Worm (Caenorhabditis elegans) whole organism, L1 larva: ENCODE measurements around the gene Y53F4B.51.

Source experiments
- F16B12.6 ChIP-seq: fragments of 150-350 bp; optimal IDR thresholded peaks from 2 replicates; lab custom pipeline; 2014; ENCODE audit warnings: missing biosample characterization, missing genetic modification characterization
- Y116A8C.19 ChIP-seq: sonication (generic microtip); optimal IDR thresholded peaks from 2 replicates; lab custom pipeline; 2016; ENCODE audit warnings: missing compliant biosample characterization, missing genetic modification characterization, borderline replicate concordance
- aha-1 ChIP-seq: fragments of 150-350 bp; optimal IDR thresholded peaks from 2 replicates; lab custom pipeline; 2014; ENCODE audit warnings: missing biosample characterization, missing genetic modification characterization
- aly-2 ChIP-seq: fragments of 150-350 bp; optimal IDR thresholded peaks from 2 replicates; lab custom pipeline; 2014; ENCODE audit warnings: missing biosample characterization, missing genetic modification characterization
- ama-1 ChIP-seq: fragments of 150-350 bp; optimal IDR thresholded peaks from 2 replicates; lab custom pipeline; 2014
- ceh-8 ChIP-seq: fragments of 200-800 bp; sonication (Bioruptor generic); optimal IDR thresholded peaks from 2 replicates; lab custom pipeline; 2018; ENCODE audit warnings: mild to moderate bottlenecking, missing genetic modification characterization, moderate library complexity, missing compliant biosample characterization
- ceh-88 ChIP-seq: fragments of 200-800 bp; sonication (Bioruptor generic); IDR thresholded peaks from 2 replicates; pipeline ENCODE4 v1.3.6; 2022; ENCODE audit warnings: missing genetic modification characterization, missing compliant biosample characterization
- ces-1 ChIP-seq: fragments of 150-350 bp; optimal IDR thresholded peaks from 2 replicates; lab custom pipeline; 2014; ENCODE audit warnings: missing biosample characterization, missing genetic modification reagents, missing genetic modification characterization
- dpl-1 ChIP-seq, 3 experiments: fragments of 150-350 bp in 2 of 3; sonication (generic microtip) in 1 of 3; optimal IDR thresholded peaks; 2 replicates each; lab custom pipeline; 2014 to 2017; ENCODE audit warnings: missing biosample characterization in 3 of 3, missing genetic modification characterization in 3 of 3, missing genetic modification reagents in 3 of 3
- dsc-1 ChIP-seq: sonication (generic microtip); optimal IDR thresholded peaks from 2 replicates; lab custom pipeline; 2016; ENCODE audit warnings: mild to moderate bottlenecking, missing genetic modification characterization, missing compliant biosample characterization
- efl-1 ChIP-seq, 4 experiments: fragments of 150-350 bp; optimal IDR thresholded peaks in 3 of 4; peaks in 1 of 4; 1 replicate in 1 of 4; 2 replicates in 3 of 4; lab custom pipeline; 2014; ENCODE audit warnings: missing biosample characterization in 2 of 4, missing genetic modification characterization in 2 of 4, missing genetic modification reagents in 2 of 4
- ets-5 ChIP-seq: fragments of 200-800 bp; sonication (Bioruptor generic); IDR thresholded peaks from 2 replicates; pipeline ENCODE4 v1.3.6; 2022; ENCODE audit warnings: missing genetic modification characterization, missing compliant biosample characterization
- fkh-10 ChIP-seq: sonication (generic microtip); optimal IDR thresholded peaks from 2 replicates; lab custom pipeline; 2017; ENCODE audit warnings: missing biosample characterization, missing genetic modification reagents, missing genetic modification characterization
- fkh-8 ChIP-seq: sonication (generic microtip); optimal IDR thresholded peaks from 2 replicates; lab custom pipeline; 2016; ENCODE audit warnings: mild to moderate bottlenecking, missing genetic modification characterization, missing compliant biosample characterization
- fos-1 ChIP-seq: fragments of 150-350 bp; optimal IDR thresholded peaks from 2 replicates; lab custom pipeline; 2014; ENCODE audit warnings: missing biosample characterization, missing genetic modification characterization
- grh-1 ChIP-seq: fragments of 200-800 bp; sonication (Bioruptor generic); IDR thresholded peaks from 2 replicates; pipeline ENCODE4 v1.3.6; 2022; ENCODE audit warnings: missing genetic modification reagents, missing genetic modification characterization, missing compliant biosample characterization
- hpl-2 ChIP-seq: fragments of 150-350 bp; optimal IDR thresholded peaks from 2 replicates; lab custom pipeline; 2014; ENCODE audit warnings: missing biosample characterization, missing genetic modification reagents, missing genetic modification characterization
- irx-1 ChIP-seq: sonication (generic microtip); optimal IDR thresholded peaks from 2 replicates; lab custom pipeline; 2016; ENCODE audit warnings: missing genetic modification characterization, missing compliant biosample characterization
- lin-14 ChIP-seq: fragments of 200-800 bp; sonication (Bioruptor generic); optimal IDR thresholded peaks from 2 replicates; lab custom pipeline; 2018; ENCODE audit warnings: mild to moderate bottlenecking, missing genetic modification characterization, moderate library complexity, missing compliant biosample characterization
- lin-35 ChIP-seq, 2 experiments: fragments of 150-350 bp; optimal IDR thresholded peaks; 2 replicates each; lab custom pipeline; 2014; ENCODE audit warnings: missing biosample characterization in 2 of 2, missing genetic modification characterization in 2 of 2, missing genetic modification reagents in 2 of 2
- lsy-2 ChIP-seq, 2 experiments: fragments of 150-350 bp; optimal IDR thresholded peaks; 2 replicates each; lab custom pipeline; 2014; ENCODE audit warnings: missing biosample characterization in 2 of 2, missing genetic modification characterization in 2 of 2
- mab-9 ChIP-seq: fragments of 200-800 bp; sonication (Bioruptor generic); IDR thresholded peaks from 2 replicates; pipeline ENCODE4 v1.3.6; 2022; ENCODE audit warnings: missing genetic modification reagents, missing genetic modification characterization, missing compliant biosample characterization
- mdl-1 ChIP-seq, 2 experiments: fragments of 150-350 bp; optimal IDR thresholded peaks; 2 replicates each; lab custom pipeline; 2014 to 2017; ENCODE audit warnings: missing biosample characterization in 2 of 2, missing genetic modification characterization in 2 of 2, inconsistent platforms in 1 of 2
- nhr-11 ChIP-seq: fragments of 150-350 bp; optimal IDR thresholded peaks from 2 replicates; lab custom pipeline; 2014; ENCODE audit warnings: missing biosample characterization, missing genetic modification characterization
- nhr-19 ChIP-seq: fragments of 200-800 bp; sonication (Bioruptor generic); conservative IDR thresholded peaks from 2 replicates; pipeline ENCODE4 v1.3.6; 2022; ENCODE audit warnings: missing genetic modification characterization, missing compliant biosample characterization
- nhr-237 ChIP-seq: fragments of 150-350 bp; optimal IDR thresholded peaks from 2 replicates; lab custom pipeline; 2014; ENCODE audit warnings: missing biosample characterization, missing genetic modification characterization
- nhr-71 ChIP-seq: sonication (generic microtip); optimal IDR thresholded peaks from 2 replicates; lab custom pipeline; 2016; ENCODE audit warnings: mild to moderate bottlenecking, missing genetic modification characterization, moderate library complexity, missing compliant biosample characterization
- nhr-77 ChIP-seq: fragments of 150-350 bp; optimal IDR thresholded peaks from 2 replicates; lab custom pipeline; 2014; ENCODE audit warnings: missing biosample characterization, missing genetic modification characterization
- pag-3 ChIP-seq: sonication (generic microtip); optimal IDR thresholded peaks from 2 replicates; lab custom pipeline; 2017; ENCODE audit warnings: missing genetic modification characterization, mild to moderate bottlenecking, missing compliant biosample characterization, antibody characterized with exemption, borderline replicate concordance; ENCODE audit not compliant: insufficient read depth
- skn-1 ChIP-seq: fragments of 150-350 bp; optimal IDR thresholded peaks from 2 replicates; lab custom pipeline; 2014; ENCODE audit warnings: missing biosample characterization, missing genetic modification characterization
- snpc-4 ChIP-seq: fragments of 150-350 bp; optimal IDR thresholded peaks from 2 replicates; lab custom pipeline; 2014; ENCODE audit warnings: missing biosample characterization, missing genetic modification characterization
- snu-23 ChIP-seq: sonication (generic microtip); optimal IDR thresholded peaks from 2 replicates; lab custom pipeline; 2016; ENCODE audit warnings: missing genetic modification characterization, missing compliant biosample characterization
- sox-4 ChIP-seq: sonication (generic microtip); optimal IDR thresholded peaks from 2 replicates; lab custom pipeline; 2016; ENCODE audit warnings: missing genetic modification characterization, missing compliant biosample characterization
- tbx-2 ChIP-seq: sonication (generic microtip); optimal IDR thresholded peaks from 2 replicates; lab custom pipeline; 2016; ENCODE audit warnings: missing genetic modification characterization, missing compliant biosample characterization
- tlp-1 ChIP-seq: fragments of 150-350 bp; optimal IDR thresholded peaks from 2 replicates; lab custom pipeline; 2014; ENCODE audit warnings: missing biosample characterization, missing genetic modification characterization
- unc-130 ChIP-seq: fragments of 150-350 bp; optimal IDR thresholded peaks from 2 replicates; lab custom pipeline; 2017; ENCODE audit warnings: missing biosample characterization, missing genetic modification characterization, inconsistent platforms
- unc-30 ChIP-seq: sonication (generic microtip); optimal IDR thresholded peaks from 2 replicates; lab custom pipeline; 2017; ENCODE audit warnings: missing biosample characterization, missing genetic modification characterization
- unc-86 ChIP-seq: sonication (generic microtip); optimal IDR thresholded peaks from 2 replicates; lab custom pipeline; 2016; ENCODE audit warnings: missing genetic modification characterization, missing compliant biosample characterization
- unc-98 ChIP-seq: fragments of 200-800 bp; sonication (Bioruptor generic); IDR thresholded peaks from 2 replicates; pipeline ENCODE4 v1.3.6; 2022; ENCODE audit warnings: missing genetic modification characterization, missing compliant biosample characterization
- xbp-1 ChIP-seq: sonication (generic microtip); optimal IDR thresholded peaks from 2 replicates; lab custom pipeline; 2016; ENCODE audit warnings: missing genetic modification characterization, missing compliant biosample characterization
- ztf-4 ChIP-seq: fragments of 150-350 bp; optimal IDR thresholded peaks from 2 replicates; lab custom pipeline; 2014; ENCODE audit warnings: missing biosample characterization, missing genetic modification characterization

The Y53F4B.51 gene

ce11 chrII:15025599-15026164 lies 11.4 kb upstream of the Y53F4B.51 start, which contains the start of gene cmtr-1 (continued):
- TF ChIP-seq nhr-77 (tag; lab: Kevin White, UChicago) (peak; percentile 99), unc-98 (peak; percentile 70), unc-130 (tag; lab: Kevin White, UChicago) (peak; percentile 93), lin-14 (GFP tag; lab: Kevin White, UChicago) (peak; percentile 97), hpl-2 (GFP tag; lab: Kevin White, UChicago) (peak; percentile 92), pag-3 (tag; lab: Kevin White, UChicago) (no peak), fkh-8 (tag; lab: Kevin White, UChicago) (peak; percentile 97), nhr-71 (tag; lab: Kevin White, UChicago) (peak; percentile 99), unc-30 (tag; lab: Kevin White, UChicago) (no peak), ets-5 (no peak)

DNA sequence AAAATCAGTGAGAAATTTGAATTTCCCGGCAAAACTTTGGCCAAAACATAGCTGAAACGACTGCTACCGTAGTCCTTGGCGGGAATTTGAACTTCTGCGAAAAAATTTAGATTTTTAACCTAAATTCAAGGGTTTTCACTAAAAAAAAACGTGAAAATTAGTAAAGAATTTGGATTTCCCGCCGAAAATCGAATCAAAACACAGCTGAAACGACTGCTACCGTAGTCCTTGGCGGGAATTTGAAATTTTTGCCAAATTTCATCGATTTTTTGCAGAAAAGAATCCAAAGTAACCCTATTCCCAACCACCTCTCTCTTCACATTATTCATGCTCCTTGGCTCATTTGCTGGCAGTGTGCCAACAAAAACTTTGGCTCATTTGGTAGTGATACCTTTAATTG lies 10.9 kb upstream of the Y53F4B.51 start:
- TF ChIP-seq lin-35 (GFP tag; optimal IDR thresholded peaks at IDR 0.05; lab: Kevin White, UChicago) (peak in 1 of 2 experiments; percentile 16), efl-1 (optimal IDR thresholded peaks at IDR 0.05; lab: Kevin White, UChicago) (peak; percentile 45 to 58), efl-1 (GFP tag; optimal IDR thresholded peaks at IDR 0.05 in 1 of 2; lab: Kevin White, UChicago) (peak; percentile 49 to 58), dpl-1 (GFP tag; optimal IDR thresholded peaks at IDR 0.05; lab: Kevin White, UChicago) (peak in 2 of 3 experiments; percentile 24 to 48), snu-23 (GFP tag; lab: Kevin White, UChicago) (no peak)
- TF ChIP-seq, all 84 proteins: peak for 3

- TF ChIP-seq nhr-19 (no peak), nhr-237 (tag; lab: Kevin White, UChicago) (no peak), fos-1 (no peak), sox-4 (tag; lab: Kevin White, UChicago) (no peak), unc-30 (tag; lab: Kevin White, UChicago) (no peak)
Measured at ce11 chrII:15018923-15019322, 4.7 kb upstream of the Y53F4B.51 start, which contains the start of gene Y53F4B.12. Gene Y53F4B.12, plus strand, starts transcription at chrII:15019223.

- no peak for TF ChIP-seq ceh-88
- no peak for TF ChIP-seq mdl-1 (tag; optimal IDR thresholded peaks at IDR 0.05; lab: Kevin White, UChicago)
- TF ChIP-seq grh-1, result no peak
- TF ChIP-seq aly-2, result no peak
- TF ChIP-seq efl-1 (optimal IDR thresholded peaks at IDR 0.05; lab: Kevin White, UChicago), result no peak
- peak in 1 of 2 experiments; percentile 53 for TF ChIP-seq efl-1 (GFP tag; optimal IDR thresholded peaks at IDR 0.05 in 1 of 2; lab: Kevin White, UChicago)
- peak; percentile 35 for TF ChIP-seq lin-14 (GFP tag; lab: Kevin White, UChicago)
- TF ChIP-seq xbp-1, result no peak
Measured at ce11 chrII:15015669-15016068, 1.4 kb upstream of the Y53F4B.51 start.

- TF ChIP-seq tbx-2 (tag; lab: Kevin White, UChicago), result peak; percentile 78
- peak; percentile 58 for TF ChIP-seq irx-1 (tag; lab: Kevin White, UChicago)
- TF ChIP-seq mdl-1 (tag; optimal IDR thresholded peaks at IDR 0.05; lab: Kevin White, UChicago), result peak in 1 of 2 experiments; percentile 70
- peak; percentile 50; the same call in 1 of the 2 replicates for TF ChIP-seq ceh-88
- TF ChIP-seq ets-5, result no peak
- TF ChIP-seq pag-3 (tag; lab: Kevin White, UChicago), result no peak
- peak; percentile 22 for TF ChIP-seq ceh-8 (GFP tag; lab: Kevin White, UChicago)
- no peak for TF ChIP-seq Y116A8C.19
- TF ChIP-seq aly-2, result peak; percentile 82
- no peak for TF ChIP-seq ces-1
- no peak for TF ChIP-seq aha-1 (tag; lab: Kevin White, UChicago)
- TF ChIP-seq snpc-4 (tag; lab: Kevin White, UChicago), result peak; percentile 88
- TF ChIP-seq mab-9, result peak; percentile 56; the same call in 1 of the 2 replicates
- peak; percentile 69 for TF ChIP-seq unc-86 (tag; lab: Kevin White, UChicago)
- TF ChIP-seq dsc-1 (tag; lab: Kevin White, UChicago), result peak; percentile 61
- peak; percentile 60 for TF ChIP-seq fkh-10
- TF ChIP-seq ama-1 (lab: Kevin White, UChicago), result no peak
- no peak for TF ChIP-seq unc-98
- TF ChIP-seq unc-30 (tag; lab: Kevin White, UChicago), result no peak
- peak; percentile 70 for TF ChIP-seq F16B12.6 (tag; lab: Kevin White, UChicago)
- TF ChIP-seq ztf-4, result no peak
- TF ChIP-seq skn-1 (tag; lab: Kevin White, UChicago), result peak; percentile 68
- no peak for TF ChIP-seq tlp-1 (tag; lab: Kevin White, UChicago)
- TF ChIP-seq hpl-2 (GFP tag; lab: Kevin White, UChicago), result no peak
- TF ChIP-seq nhr-11 (tag; lab: Kevin White, UChicago), result peak; percentile 16
- TF ChIP-seq lsy-2 (tag; optimal IDR thresholded peaks at IDR 0.05; lab: Kevin White, UChicago), result peak; percentile 81 to 94
Measured at ce11 chrII:15010366-15011235, 3.6 kb downstream of the Y53F4B.51 start, which contains the start of the genes Y53F4B.9 and Y53F4B.11. Gene Y53F4B.9, minus strand, starts transcription at chrII:15010416. Gene Y53F4B.11, plus strand, starts transcription at chrII:15010748.
